Worm (Caenorhabditis elegans) whole organism, L2 larva: ENCODE measurements around the gene F54D8.10.

Source experiments
- ceh-82 ChIP-seq: fragments of 150-350 bp; optimal IDR thresholded peaks from 2 replicates; lab custom pipeline; 2014; ENCODE audit warnings: missing biosample characterization, missing genetic modification characterization
- sem-4 ChIP-seq: fragments of 150-350 bp; optimal IDR thresholded peaks from 2 replicates; lab custom pipeline; 2014; ENCODE audit warnings: missing biosample characterization, missing genetic modification reagents, missing genetic modification characterization

ce11 chrIII:5076569-5076968, 18.0 kb upstream of the F54D8.10 start:
- TF ChIP-seq sem-4, result no peak
- TF ChIP-seq ceh-82 (tag; lab: Kevin White, UChicago), result no peak
